Fruit fly (Drosophila melanogaster) whole organism, prepupa: ENCODE data around the gene Ir10a.

ENCODE experiments used
- CG11294 ChIP-seq: fragments of 200-800 bp; sonication (Bioruptor generic); IDR thresholded peaks from 2 replicates; pipeline ENCODE4 v1.3.6; 2022; ENCODE audit warnings: missing biosample characterization, missing genetic modification characterization
- CG16779 ChIP-seq: fragments of 200-800 bp; sonication (Bioruptor generic); optimal IDR thresholded peaks from 3 replicates; lab custom pipeline; 2017; ENCODE audit warnings: missing biosample characterization, mild to moderate bottlenecking, missing genetic modification characterization
- CG3032 ChIP-seq: fragments of 200-800 bp; optimal IDR thresholded peaks from 2 replicates; lab custom pipeline; 2019; ENCODE audit warnings: missing biosample characterization, mild to moderate bottlenecking, missing genetic modification characterization, moderate library complexity
- Eip75B ChIP-seq: fragments of 200-800 bp; sonication (Bioruptor generic); optimal IDR thresholded peaks from 3 replicates; lab custom pipeline; 2016; ENCODE audit warnings: missing biosample characterization, missing genetic modification characterization
- Ets21C ChIP-seq: fragments of 200-800 bp; sonication (Bioruptor generic); optimal IDR thresholded peaks from 3 replicates; lab custom pipeline; 2016; ENCODE audit warnings: missing biosample characterization, missing genetic modification characterization
- Gug ChIP-seq: fragments of 200-800 bp; sonication (Bioruptor generic); IDR thresholded peaks from 2 replicates; pipeline ENCODE4 v1.3.6; 2022; ENCODE audit warnings: missing biosample characterization, missing genetic modification characterization
- Sox102F ChIP-seq: fragments of 200-800 bp; sonication (Bioruptor generic); optimal IDR thresholded peaks from 2 replicates; lab custom pipeline; 2016; ENCODE audit warnings: missing biosample characterization, mild to moderate bottlenecking, missing genetic modification characterization
- Sox14 ChIP-seq: fragments of 200-800 bp; sonication (Bioruptor generic); optimal IDR thresholded peaks from 3 replicates; lab custom pipeline; 2016; ENCODE audit warnings: missing biosample characterization, missing genetic modification characterization
- dsx ChIP-seq: fragments of 200-800 bp; optimal IDR thresholded peaks from 3 replicates; lab custom pipeline; 2019; ENCODE audit warnings: missing biosample characterization, mild to moderate bottlenecking, missing genetic modification characterization, moderate library complexity; ENCODE audit not compliant: poor library complexity, severe bottlenecking
- fd59A ChIP-seq: fragments of 200-800 bp; sonication (Bioruptor generic); optimal IDR thresholded peaks from 2 replicates; lab custom pipeline; 2017; ENCODE audit warnings: missing biosample characterization, mild to moderate bottlenecking, missing genetic modification characterization, missing genetic modification reagents
- pdm3 ChIP-seq: fragments of 200-800 bp; sonication (Bioruptor generic); optimal IDR thresholded peaks from 3 replicates; lab custom pipeline; 2016; ENCODE audit warnings: missing biosample characterization, missing genetic modification characterization

- TF ChIP-seq CG16779 (tag; lab: Kevin White, UChicago) (no peak), Gug (GFP tag; lab: Robert Waterston, UW) (no peak), CG11294 (no peak), Eip75B (GFP tag; lab: Kevin White, UChicago) (no peak), dsx (no peak), Ets21C (no peak), Sox102F (GFP tag; lab: Kevin White, UChicago) (no peak), Sox14 (GFP tag; lab: Kevin White, UChicago) (no peak), fd59A (GFP tag; lab: Kevin White, UChicago) (no peak), CG3032 (tag; lab: Kevin White, UChicago) (no peak), pdm3 (GFP tag; lab: Kevin White, UChicago) (no peak)
Measured at dm6 chrX:11355708-11356174, 44.7 kb upstream of the Ir10a start, which contains the start of gene dsh.
